Fruit fly (Drosophila melanogaster) whole organism, embryonic: Measurements from ENCODE around the gene CG15475.

Experiments used
- Adf1 ChIP-seq: fragments of 200-800 bp; sonication (Bioruptor generic); IDR thresholded peaks from 2 replicates; pipeline ENCODE4 v1.3.6; 2022; ENCODE audit warnings: missing biosample characterization, missing genetic modification characterization
- CG11456 ChIP-seq: fragments of 200-800 bp; sonication (Bioruptor generic); IDR thresholded peaks from 3 replicates; pipeline ENCODE4 v1.3.6; 2022; ENCODE audit warnings: missing biosample characterization, missing genetic modification characterization
- CG11723 ChIP-seq: fragments of 200-800 bp; sonication (Bioruptor generic); optimal IDR thresholded peaks from 2 replicates; lab custom pipeline; 2017; ENCODE audit warnings: missing biosample characterization, mild to moderate bottlenecking, missing genetic modification characterization
- CG1529 ChIP-seq: fragments of 200-800 bp; sonication (Bioruptor generic); optimal IDR thresholded peaks from 3 replicates; lab custom pipeline; 2018; ENCODE audit warnings: missing biosample characterization, missing genetic modification characterization
- CG1602 ChIP-seq: fragments of 200-800 bp; sonication (Bioruptor generic); optimal IDR thresholded peaks from 3 replicates; lab custom pipeline; 2016; ENCODE audit warnings: missing biosample characterization, missing genetic modification characterization
- CG2202 ChIP-seq: fragments of 200-800 bp; sonication (Bioruptor generic); optimal IDR thresholded peaks from 2 replicates; lab custom pipeline; 2018; ENCODE audit warnings: missing biosample characterization, mild to moderate bottlenecking, missing genetic modification characterization
- CG2712 ChIP-seq: fragments of 200-800 bp; optimal IDR thresholded peaks from 3 replicates; lab custom pipeline; 2019; ENCODE audit warnings: missing biosample characterization, mild to moderate bottlenecking, missing genetic modification characterization, moderate library complexity
- CG30020 ChIP-seq: fragments of 200-800 bp; optimal IDR thresholded peaks from 2 replicates; lab custom pipeline; 2019; ENCODE audit warnings: missing biosample characterization, mild to moderate bottlenecking, missing genetic modification characterization, moderate library complexity
- CG32767 ChIP-seq: fragments of 200-800 bp; sonication (Bioruptor generic); IDR thresholded peaks from 2 replicates; pipeline ENCODE4 v1.3.6; 2022; ENCODE audit warnings: missing biosample characterization, missing genetic modification characterization
- CG4424 ChIP-seq: fragments of 200-800 bp; sonication (Bioruptor generic); optimal IDR thresholded peaks from 3 replicates; lab custom pipeline; 2016; ENCODE audit warnings: missing biosample characterization, missing genetic modification characterization
- CG7786 ChIP-seq: fragments of 200-800 bp; sonication (Bioruptor generic); optimal IDR thresholded peaks from 2 replicates; lab custom pipeline; 2016; ENCODE audit warnings: missing biosample characterization, missing genetic modification characterization
- CG8944 ChIP-seq: fragments of 200-800 bp; sonication (Bioruptor generic); optimal IDR thresholded peaks from 3 replicates; lab custom pipeline; 2016; ENCODE audit warnings: missing biosample characterization, missing genetic modification characterization
- CG9215 ChIP-seq: fragments of 200-800 bp; sonication (Bioruptor generic); IDR thresholded peaks from 2 replicates; pipeline ENCODE4 v1.3.6; 2022; ENCODE audit warnings: missing biosample characterization, missing genetic modification characterization
- CoRest ChIP-seq: fragments of 200-800 bp; sonication (Bioruptor generic); optimal IDR thresholded peaks from 3 replicates; lab custom pipeline; 2018; ENCODE audit warnings: missing biosample characterization, mild to moderate bottlenecking, missing genetic modification characterization, moderate library complexity
- D ChIP-seq, 2 experiments: fragments of 200-800 bp in 1 of 2; fragments of >200 bp in 1 of 2; sonication (Bioruptor generic) in 1 of 2; optimal IDR thresholded peaks; 2 replicates in 1 of 2; 3 replicates in 1 of 2; lab custom pipeline; 2017; ENCODE audit warnings: mild to moderate bottlenecking in 1 of 2, missing biosample characterization in 1 of 2, missing genetic modification characterization in 1 of 2, missing genetic modification reagents in 1 of 2
- Dad ChIP-seq: fragments of 200-800 bp; sonication (Bioruptor generic); optimal IDR thresholded peaks from 3 replicates; lab custom pipeline; 2016; ENCODE audit warnings: missing biosample characterization, missing genetic modification characterization
- Dip3 ChIP-seq: fragments of 200-800 bp; sonication (Bioruptor generic); optimal IDR thresholded peaks from 3 replicates; lab custom pipeline; 2016; ENCODE audit warnings: missing biosample characterization, missing genetic modification characterization
- Dll ChIP-seq: fragments of 200-800 bp; sonication (Bioruptor generic); IDR thresholded peaks from 4 replicates; pipeline ENCODE4 v1.3.6; 2022; ENCODE audit warnings: missing biosample characterization, missing genetic modification characterization; ENCODE audit not compliant: partially characterized antibody
- Ets97D ChIP-seq: fragments of 200-800 bp; sonication (Bioruptor generic); optimal IDR thresholded peaks from 3 replicates; lab custom pipeline; 2016; ENCODE audit warnings: missing biosample characterization, missing genetic modification characterization
- Hey ChIP-seq: fragments of 200-800 bp; sonication (Bioruptor generic); optimal IDR thresholded peaks from 3 replicates; lab custom pipeline; 2018; ENCODE audit warnings: missing biosample characterization, mild to moderate bottlenecking, missing genetic modification characterization
- Hmr ChIP-seq: fragments of 200-800 bp; sonication (Bioruptor generic); optimal IDR thresholded peaks from 3 replicates; lab custom pipeline; 2017; ENCODE audit warnings: mild to moderate bottlenecking, missing biosample characterization, missing genetic modification reagents, missing genetic modification characterization
- Hr39 ChIP-seq: fragments of >200 bp; optimal IDR thresholded peaks from 2 replicates; lab custom pipeline; 2017
- Hr51 ChIP-seq, 2 experiments: fragments of 200-800 bp; sonication (Bioruptor generic); optimal IDR thresholded peaks; 2 replicates in 1 of 2; 3 replicates in 1 of 2; lab custom pipeline; 2016 to 2018; ENCODE audit warnings: missing biosample characterization in 2 of 2, missing genetic modification characterization in 2 of 2, mild to moderate bottlenecking in 1 of 2, moderate library complexity in 1 of 2
- Hsf ChIP-seq: fragments of 200-800 bp; sonication (Bioruptor generic); optimal IDR thresholded peaks from 3 replicates; lab custom pipeline; 2016; ENCODE audit warnings: missing biosample characterization, missing genetic modification characterization
- Jarid2 ChIP-seq: fragments of 200-800 bp; sonication (Bioruptor generic); optimal IDR thresholded peaks from 3 replicates; lab custom pipeline; 2017; ENCODE audit warnings: mild to moderate bottlenecking, missing biosample characterization, missing genetic modification reagents, missing genetic modification characterization
- Kr ChIP-seq: fragments of 200-800 bp; sonication (Bioruptor generic); optimal IDR thresholded peaks from 2 replicates; lab custom pipeline; 2017; ENCODE audit warnings: missing biosample characterization, mild to moderate bottlenecking, missing genetic modification characterization
- Lpt ChIP-seq: fragments of >200 bp; optimal IDR thresholded peaks from 2 replicates; lab custom pipeline; 2018; ENCODE audit warnings: missing biosample characterization, missing genetic modification characterization
- MTF-1 ChIP-seq: fragments of 200-800 bp; sonication (Bioruptor generic); optimal IDR thresholded peaks from 2 replicates; lab custom pipeline; 2018; ENCODE audit warnings: missing biosample characterization, mild to moderate bottlenecking, missing genetic modification characterization, borderline replicate concordance
- Ravus ChIP-seq: fragments of 200-800 bp; sonication (Bioruptor generic); IDR thresholded peaks from 2 replicates; pipeline ENCODE4 v1.3.6; 2022; ENCODE audit warnings: missing biosample characterization, missing genetic modification characterization
- Sox102F ChIP-seq: fragments of 200-800 bp; sonication (Bioruptor generic); optimal IDR thresholded peaks from 2 replicates; lab custom pipeline; 2018; ENCODE audit warnings: missing biosample characterization, mild to moderate bottlenecking, missing genetic modification characterization, moderate library complexity
- Trl ChIP-seq, 3 experiments: fragments of >200 bp in 2 of 3; fragments of 200-800 bp in 1 of 3; sonication (Bioruptor generic) in 1 of 3; optimal IDR thresholded peaks; 2 replicates in 1 of 3; 3 replicates in 2 of 3; lab custom pipeline; 2016 to 2017; ENCODE audit warnings: missing biosample characterization in 1 of 3, missing genetic modification characterization in 1 of 3
- Usf ChIP-seq: fragments of 200-800 bp; sonication (Bioruptor generic); optimal IDR thresholded peaks from 2 replicates; lab custom pipeline; 2017; ENCODE audit warnings: missing genotype, missing biosample characterization, missing genetic modification characterization
- amos ChIP-seq: fragments of 200-800 bp; sonication (Bioruptor generic); IDR thresholded peaks from 2 replicates; pipeline ENCODE4 v1.3.6; 2022; ENCODE audit warnings: missing biosample characterization, missing genetic modification characterization; ENCODE audit not compliant: partially characterized antibody
- ash1 ChIP-seq: fragments of 200-800 bp; sonication (Bioruptor generic); optimal IDR thresholded peaks from 2 replicates; lab custom pipeline; 2018; ENCODE audit warnings: missing biosample characterization, mild to moderate bottlenecking, missing genetic modification characterization
- bowl ChIP-seq: fragments of 200-800 bp; sonication (Bioruptor generic); IDR thresholded peaks from 2 replicates; pipeline ENCODE4 v1.3.6; 2022; ENCODE audit warnings: missing biosample characterization, missing genetic modification characterization
- cad ChIP-seq: fragments of >200 bp; optimal IDR thresholded peaks from 2 replicates; lab custom pipeline; 2017; ENCODE audit warnings: missing biosample characterization, missing genetic modification characterization
- caup ChIP-seq: fragments of 200-800 bp; sonication (Bioruptor generic); optimal IDR thresholded peaks from 3 replicates; lab custom pipeline; 2017; ENCODE audit warnings: missing biosample characterization, mild to moderate bottlenecking, missing genetic modification characterization, moderate library complexity; ENCODE audit not compliant: severe bottlenecking
- ci ChIP-seq: fragments of 200-800 bp; sonication (Bioruptor generic); IDR thresholded peaks from 3 replicates; pipeline ENCODE4 v1.3.6; 2022; ENCODE audit warnings: missing biosample characterization, missing genetic modification characterization
- corto ChIP-seq: fragments of 200-800 bp; sonication (Bioruptor generic); optimal IDR thresholded peaks from 2 replicates; lab custom pipeline; 2016; ENCODE audit warnings: missing biosample characterization, mild to moderate bottlenecking, missing genetic modification characterization, moderate library complexity
- croc ChIP-seq: fragments of 200-800 bp; sonication (Bioruptor generic); conservative IDR thresholded peaks from 3 replicates; pipeline ENCODE4 v1.3.6; 2022; ENCODE audit warnings: missing biosample characterization, missing genetic modification characterization
- ems ChIP-seq: fragments of 200-800 bp; sonication (Bioruptor generic); optimal IDR thresholded peaks from 3 replicates; lab custom pipeline; 2016; ENCODE audit warnings: missing biosample characterization, missing genetic modification characterization
- eyg ChIP-seq: fragments of 200-800 bp; sonication (Bioruptor generic); optimal IDR thresholded peaks from 3 replicates; lab custom pipeline; 2016; ENCODE audit warnings: missing biosample characterization, missing genetic modification characterization
- ind ChIP-seq: fragments of 200-800 bp; sonication (Bioruptor generic); optimal IDR thresholded peaks from 3 replicates; lab custom pipeline; 2016; ENCODE audit warnings: missing biosample characterization, missing genetic modification characterization
- nom ChIP-seq: fragments of 200-800 bp; sonication (Bioruptor generic); optimal IDR thresholded peaks from 2 replicates; lab custom pipeline; 2017; ENCODE audit warnings: missing biosample characterization, missing genetic modification characterization, mild to moderate bottlenecking, moderate library complexity, missing genetic modification reagents
- schlank ChIP-seq: fragments of 200-800 bp; sonication (Bioruptor generic); optimal IDR thresholded peaks from 2 replicates; lab custom pipeline; 2018; ENCODE audit warnings: missing biosample characterization, mild to moderate bottlenecking, missing genetic modification characterization
- seq ChIP-seq: fragments of 200-800 bp; sonication (Bioruptor generic); IDR thresholded peaks from 2 replicates; pipeline ENCODE4 v1.3.6; 2022; ENCODE audit warnings: missing biosample characterization, missing genetic modification characterization
- vfl ChIP-seq: fragments of 200-800 bp; sonication (Bioruptor generic); optimal IDR thresholded peaks from 2 replicates; lab custom pipeline; 2016; ENCODE audit warnings: missing biosample characterization, missing genetic modification characterization
- vvl ChIP-seq: fragments of 200-800 bp; sonication (Bioruptor generic); IDR thresholded peaks from 2 replicates; pipeline ENCODE4 v1.3.6; 2022; ENCODE audit warnings: missing biosample characterization, missing genetic modification characterization
- yki ChIP-seq: fragments of >200 bp; optimal IDR thresholded peaks from 3 replicates; lab custom pipeline; 2018
- z ChIP-seq: fragments of 200-800 bp; sonication (Bioruptor generic); IDR thresholded peaks from 3 replicates; pipeline ENCODE4 v1.3.6; 2022; ENCODE audit warnings: missing biosample characterization, missing genetic modification characterization
- zfh1 ChIP-seq: fragments of 200-800 bp; sonication (Bioruptor generic); IDR thresholded peaks from 3 replicates; pipeline ENCODE4 v1.3.6; 2022; ENCODE audit warnings: missing biosample characterization, missing genetic modification characterization

The CG15475 gene

dm6 chr2L:20649891-20650290 lies 35.6 kb downstream of the CG15475 start, which contains the start of gene CG2611 (continued):
- TF ChIP-seq Kr (GFP tag; lab: Kevin White, UChicago) = no peak
- no peak for TF ChIP-seq CG1602 (GFP tag; lab: Kevin White, UChicago)
- TF ChIP-seq Lpt (GFP tag; lab: Kevin White, UChicago) = no peak
- no peak for TF ChIP-seq schlank (tag; lab: Kevin White, UChicago)
- TF ChIP-seq Dip3 = peak; percentile 27
- TF ChIP-seq Adf1 (GFP tag; lab: Robert Waterston, UW) = no peak; the same call in 1 of the 2 replicates
- TF ChIP-seq croc (GFP tag; lab: Robert Waterston, UW) = no peak
- TF ChIP-seq CoRest (tag; lab: Kevin White, UChicago) = peak; percentile 51
- TF ChIP-seq corto = no peak
- TF ChIP-seq CG32767 (GFP tag; lab: Robert Waterston, UW) = no peak
- TF ChIP-seq ci (GFP tag; lab: Robert Waterston, UW) = peak; percentile 79
- TF ChIP-seq Jarid2 (GFP tag; lab: Kevin White, UChicago) = no peak
- no peak for TF ChIP-seq yki (lab: Kevin White, UChicago)
- TF ChIP-seq amos (GFP tag; lab: Robert Waterston, UW) = 0 out of 2 replicates have a peak, but pooled peaks have one; percentile 22
- no peak for TF ChIP-seq MTF-1 (GFP tag; lab: Kevin White, UChicago)
- TF ChIP-seq eyg (GFP tag; lab: Kevin White, UChicago) = no peak
- TF ChIP-seq seq = no peak
- TF ChIP-seq Trl (optimal IDR thresholded peaks at IDR 0.05; lab: Kevin White, UChicago) = no peak
- peak; percentile 71 for TF ChIP-seq Trl (GFP tag; optimal IDR thresholded peaks at IDR 0.05; lab: Kevin White, UChicago)
- TF ChIP-seq Ravus = no peak
- no peak for TF ChIP-seq CG11723
- peak; percentile 48 for TF ChIP-seq CG4424 (GFP tag; lab: Kevin White, UChicago)
- no peak for TF ChIP-seq cad (GFP tag; lab: Kevin White, UChicago)
- no peak for TF ChIP-seq Sox102F
- TF ChIP-seq CG1529 (GFP tag; lab: Kevin White, UChicago) = no peak
- no peak; the same call in 1 of the 2 replicates for TF ChIP-seq CG9215 (GFP tag; lab: Robert Waterston, UW)
- no peak for TF ChIP-seq Dll (GFP tag; lab: Robert Waterston, UW)
- peak; percentile 48 for TF ChIP-seq CG8944 (GFP tag; lab: Kevin White, UChicago)
- peak; percentile 61 for TF ChIP-seq zfh1
- TF ChIP-seq CG2712 (tag; lab: Kevin White, UChicago) = peak; percentile 57
- TF ChIP-seq vfl (GFP tag; lab: Kevin White, UChicago) = peak; percentile 7
- TF ChIP-seq ind (GFP tag; lab: Kevin White, UChicago) = peak; percentile 49
- TF ChIP-seq Hr51 (GFP tag; optimal IDR thresholded peaks at IDR 0.05; lab: Kevin White, UChicago) = peak in 1 of 2 experiments; percentile 33
- TF ChIP-seq Ets97D (GFP tag; lab: Kevin White, UChicago) = peak; percentile 23
- TF ChIP-seq Dad (GFP tag; lab: Kevin White, UChicago) = peak; percentile 10
- no peak for TF ChIP-seq Usf (GFP tag; lab: Kevin White, UChicago)
- TF ChIP-seq CG11456 (GFP tag; lab: Robert Waterston, UW) = peak; percentile 53; the same call in 1 of the 3 replicates
- TF ChIP-seq CG7786 (GFP tag; lab: Kevin White, UChicago) = peak; percentile 56
- no peak for TF ChIP-seq CG30020
- no peak for TF ChIP-seq Hmr (GFP tag; lab: Kevin White, UChicago)
- no peak for TF ChIP-seq z (GFP tag; lab: Robert Waterston, UW)
- TF ChIP-seq nom (GFP tag; lab: Kevin White, UChicago) = no peak
- TF ChIP-seq bowl (GFP tag; lab: Robert Waterston, UW) = no peak
- TF ChIP-seq Hsf = peak; percentile 59
- TF ChIP-seq D (optimal IDR thresholded peaks at IDR 0.05; lab: Kevin White, UChicago) = no peak
- TF ChIP-seq D (GFP tag; optimal IDR thresholded peaks at IDR 0.05; lab: Kevin White, UChicago) = no peak
- no peak for TF ChIP-seq ash1 (GFP tag; lab: Kevin White, UChicago)
- no peak for TF ChIP-seq CG2202
- TF ChIP-seq vvl (GFP tag; lab: Robert Waterston, UW) = peak; percentile 56; the same call in 1 of the 2 replicates
- TF ChIP-seq Hey (tag; lab: Kevin White, UChicago) = no peak
- TF ChIP-seq ems (GFP tag; lab: Kevin White, UChicago) = peak; percentile 5
- TF ChIP-seq caup = peak; percentile 12
- no peak for TF ChIP-seq Hr39 (lab: Kevin White, UChicago)
